Fruit fly (Drosophila melanogaster) whole organism, embryonic: ENCODE results near the gene Patr-1.

Experiments
- Adf1 ChIP-seq: fragments of 200-800 bp; sonication (Bioruptor generic); IDR thresholded peaks from 2 replicates; pipeline ENCODE4 v1.3.6; 2022; ENCODE audit warnings: missing biosample characterization, missing genetic modification characterization
- Atf6 ChIP-seq: fragments of 200-800 bp; sonication (Bioruptor generic); IDR thresholded peaks from 2 replicates; pipeline ENCODE4 v1.3.6; 2022; ENCODE audit warnings: missing biosample characterization, missing genetic modification characterization
- CG10267 ChIP-seq: fragments of 200-800 bp; sonication (Bioruptor generic); optimal IDR thresholded peaks from 2 replicates; lab custom pipeline; 2018; ENCODE audit warnings: missing biosample characterization, mild to moderate bottlenecking, missing genetic modification characterization, moderate library complexity
- CG10543 ChIP-seq: fragments of 200-800 bp; sonication (Bioruptor generic); optimal IDR thresholded peaks from 3 replicates; lab custom pipeline; 2017; ENCODE audit warnings: missing biosample characterization, mild to moderate bottlenecking, missing genetic modification characterization, moderate library complexity
- CG12769 ChIP-seq: fragments of 200-800 bp; sonication (Bioruptor generic); optimal IDR thresholded peaks from 2 replicates; lab custom pipeline; 2019; ENCODE audit warnings: missing biosample characterization, mild to moderate bottlenecking, missing genetic modification characterization, moderate library complexity
- CG15601 ChIP-seq: fragments of 200-800 bp; sonication (Bioruptor generic); optimal IDR thresholded peaks from 3 replicates; lab custom pipeline; 2019; ENCODE audit warnings: missing biosample characterization, mild to moderate bottlenecking, missing genetic modification characterization, moderate library complexity
- CG30431 ChIP-seq: fragments of 200-800 bp; sonication (Bioruptor generic); optimal IDR thresholded peaks from 2 replicates; lab custom pipeline; 2017; ENCODE audit warnings: missing biosample characterization, missing genetic modification characterization
- CG31365 ChIP-seq: fragments of 200-800 bp; sonication (Bioruptor generic); optimal IDR thresholded peaks from 2 replicates; lab custom pipeline; 2018; ENCODE audit warnings: missing biosample characterization, mild to moderate bottlenecking, missing genetic modification characterization
- CG4820 ChIP-seq: fragments of 200-800 bp; sonication (Bioruptor generic); optimal IDR thresholded peaks from 3 replicates; lab custom pipeline; 2016; ENCODE audit warnings: missing biosample characterization, missing genetic modification characterization
- CG6175 ChIP-seq: fragments of 200-800 bp; sonication (Bioruptor generic); IDR thresholded peaks from 3 replicates; pipeline ENCODE4 v1.3.6; 2022; ENCODE audit warnings: missing biosample characterization, missing genetic modification characterization
- CG8290 ChIP-seq, 3 experiments: fragments of 200-800 bp; sonication (Bioruptor generic); optimal IDR thresholded peaks; 2 replicates each; lab custom pipeline; 2016 to 2019; ENCODE audit warnings: missing biosample characterization in 3 of 3, missing genetic modification characterization in 3 of 3, mild to moderate bottlenecking in 2 of 3, moderate library complexity in 1 of 3
- CG8924 ChIP-seq: fragments of 200-800 bp; optimal IDR thresholded peaks from 3 replicates; lab custom pipeline; 2019; ENCODE audit warnings: missing biosample characterization, mild to moderate bottlenecking, missing genetic modification characterization, moderate library complexity
- CG9215 ChIP-seq: fragments of 200-800 bp; sonication (Bioruptor generic); IDR thresholded peaks from 2 replicates; pipeline ENCODE4 v1.3.6; 2022; ENCODE audit warnings: missing biosample characterization, missing genetic modification characterization
- Hey ChIP-seq: fragments of 200-800 bp; sonication (Bioruptor generic); optimal IDR thresholded peaks from 3 replicates; lab custom pipeline; 2018; ENCODE audit warnings: missing biosample characterization, mild to moderate bottlenecking, missing genetic modification characterization
- Med ChIP-seq: fragments of 200-800 bp; sonication (Bioruptor generic); peaks from one replicate; lab custom pipeline; 2016; ENCODE audit warnings: missing biosample characterization, missing genetic modification characterization, mild to moderate bottlenecking, inconsistent platforms, moderate library complexity
- Trl ChIP-seq, 3 experiments: fragments of >200 bp in 2 of 3; fragments of 200-800 bp in 1 of 3; sonication (Bioruptor generic) in 1 of 3; optimal IDR thresholded peaks; 2 replicates in 1 of 3; 3 replicates in 2 of 3; lab custom pipeline; 2016 to 2017; ENCODE audit warnings: missing biosample characterization in 1 of 3, missing genetic modification characterization in 1 of 3
- amos ChIP-seq: fragments of 200-800 bp; sonication (Bioruptor generic); IDR thresholded peaks from 2 replicates; pipeline ENCODE4 v1.3.6; 2022; ENCODE audit warnings: missing biosample characterization, missing genetic modification characterization; ENCODE audit not compliant: partially characterized antibody
- bbx ChIP-seq: fragments of 200-800 bp; sonication (Bioruptor generic); IDR thresholded peaks from 2 replicates; pipeline ENCODE4 v1.3.6; 2022; ENCODE audit warnings: missing biosample characterization, missing genetic modification characterization; ENCODE audit not compliant: partially characterized antibody
- cas ChIP-seq: fragments of 200-800 bp; sonication (Bioruptor generic); IDR thresholded peaks from 2 replicates; pipeline ENCODE4 v1.3.6; 2022; ENCODE audit warnings: missing biosample characterization, missing genetic modification characterization
- cato ChIP-seq: fragments of 200-800 bp; sonication (Bioruptor generic); optimal IDR thresholded peaks from 2 replicates; lab custom pipeline; 2016; ENCODE audit warnings: missing biosample characterization, missing genetic modification characterization, borderline replicate concordance
- cg ChIP-seq: fragments of 200-800 bp; sonication (Bioruptor generic); optimal IDR thresholded peaks from 3 replicates; lab custom pipeline; 2019; ENCODE audit warnings: missing biosample characterization, mild to moderate bottlenecking, missing genetic modification characterization, moderate library complexity
- chif ChIP-seq, 2 experiments: fragments of 200-800 bp; sonication (Bioruptor generic); optimal IDR thresholded peaks; 3 replicates each; lab custom pipeline; 2016; ENCODE audit warnings: missing biosample characterization in 2 of 2, missing genetic modification characterization in 2 of 2
- chinmo ChIP-seq: fragments of 200-800 bp; sonication (Bioruptor generic); IDR thresholded peaks from 4 replicates; pipeline ENCODE4 v1.3.6; 2022; ENCODE audit warnings: missing biosample characterization, missing genetic modification characterization; ENCODE audit not compliant: partially characterized antibody
- chm ChIP-seq: fragments of 200-800 bp; sonication (Bioruptor generic); IDR thresholded peaks from 2 replicates; pipeline ENCODE4 v1.3.6; 2022; ENCODE audit warnings: missing biosample characterization, missing genetic modification characterization
- crol ChIP-seq: fragments of 200-800 bp; sonication (Bioruptor generic); IDR thresholded peaks from 2 replicates; pipeline ENCODE4 v1.3.6; 2022; ENCODE audit warnings: missing biosample characterization, missing genetic modification characterization
- cwo ChIP-seq: fragments of 200-800 bp; sonication (Bioruptor generic); optimal IDR thresholded peaks from 3 replicates; lab custom pipeline; 2017; ENCODE audit warnings: missing biosample characterization, missing genetic modification characterization, mild to moderate bottlenecking, moderate library complexity, missing genetic modification reagents
- dmrt99B ChIP-seq: fragments of 200-800 bp; sonication (Bioruptor generic); optimal IDR thresholded peaks from 2 replicates; lab custom pipeline; 2018; ENCODE audit warnings: missing biosample characterization, mild to moderate bottlenecking, missing genetic modification characterization, moderate library complexity
- eve ChIP-seq, 2 experiments: fragments of >200 bp; optimal IDR thresholded peaks; 2 replicates each; lab custom pipeline; 2017; ENCODE audit warnings: missing biosample characterization in 2 of 2, missing genetic modification characterization in 2 of 2
- ewg ChIP-seq: fragments of 200-800 bp; sonication (Bioruptor generic); optimal IDR thresholded peaks from 3 replicates; lab custom pipeline; 2017; ENCODE audit warnings: mild to moderate bottlenecking, missing biosample characterization, missing genetic modification reagents, missing genetic modification characterization
- exex ChIP-seq: fragments of 200-800 bp; sonication (Bioruptor generic); optimal IDR thresholded peaks from 4 replicates; lab custom pipeline; 2018; ENCODE audit warnings: missing biosample characterization, mild to moderate bottlenecking, missing genetic modification characterization, moderate library complexity
- ftz-f1 ChIP-seq: fragments of 200-800 bp; sonication (Bioruptor generic); optimal IDR thresholded peaks from 2 replicates; lab custom pipeline; 2016; ENCODE audit warnings: missing biosample characterization, missing genetic modification characterization
- gt ChIP-seq: fragments of 200-800 bp; sonication (Bioruptor generic); IDR thresholded peaks from 2 replicates; pipeline ENCODE4 v1.3.6; 2022; ENCODE audit warnings: missing biosample characterization, missing genetic modification characterization
- ham ChIP-seq: fragments of 200-800 bp; sonication (Bioruptor generic); IDR thresholded peaks from 2 replicates; pipeline ENCODE4 v1.3.6; 2022; ENCODE audit warnings: missing biosample characterization, missing genetic modification characterization
- lov ChIP-seq, 2 experiments: fragments of 200-800 bp in 1 of 2; fragments of >200 bp in 1 of 2; sonication (Bioruptor generic) in 1 of 2; IDR thresholded peaks in 1 of 2; optimal IDR thresholded peaks in 1 of 2; 2 replicates in 1 of 2; 3 replicates in 1 of 2; pipeline versions ENCODE4 v1.3.6 to Lab custom; 2017 to 2022; ENCODE audit warnings: missing biosample characterization in 1 of 2, missing genetic modification characterization in 1 of 2
- mirr ChIP-seq: fragments of 200-800 bp; sonication (Bioruptor generic); optimal IDR thresholded peaks from 3 replicates; lab custom pipeline; 2018; ENCODE audit warnings: missing biosample characterization, mild to moderate bottlenecking, missing genetic modification characterization
- otp ChIP-seq: fragments of 200-800 bp; sonication (Bioruptor generic); IDR thresholded peaks from 3 replicates; pipeline ENCODE4, ENCODE4 v1.3.6; 2022; ENCODE audit warnings: missing biosample characterization, missing genetic modification characterization
- pzg ChIP-seq: fragments of 200-800 bp; sonication (Bioruptor generic); optimal IDR thresholded peaks from 3 replicates; lab custom pipeline; 2018; ENCODE audit warnings: missing biosample characterization, mild to moderate bottlenecking, missing genetic modification characterization, moderate library complexity
- ro ChIP-seq: fragments of 200-800 bp; sonication (Bioruptor generic); IDR thresholded peaks from 2 replicates; pipeline ENCODE4 v1.3.6; 2022; ENCODE audit warnings: missing biosample characterization, missing genetic modification characterization
- so ChIP-seq: fragments of 200-800 bp; sonication (Bioruptor generic); IDR thresholded peaks from 3 replicates; pipeline ENCODE4 v1.3.6; 2022; ENCODE audit warnings: missing biosample characterization, missing genetic modification characterization
- sob ChIP-seq: fragments of 200-800 bp; sonication (Bioruptor generic); IDR thresholded peaks from 2 replicates; pipeline ENCODE4 v1.3.6; 2022; ENCODE audit warnings: missing biosample characterization, missing genetic modification characterization
- sr ChIP-seq: fragments of 200-800 bp; sonication (Bioruptor generic); IDR thresholded peaks from 3 replicates; pipeline ENCODE4 v1.3.6; 2022; ENCODE audit warnings: missing biosample characterization, missing genetic modification characterization
- sug ChIP-seq: fragments of 200-800 bp; optimal IDR thresholded peaks from 2 replicates; lab custom pipeline; 2019; ENCODE audit warnings: missing biosample characterization, mild to moderate bottlenecking, missing genetic modification characterization, moderate library complexity
- trh ChIP-seq: fragments of 200-800 bp; sonication (Bioruptor generic); optimal IDR thresholded peaks from 2 replicates; lab custom pipeline; 2016; ENCODE audit warnings: missing biosample characterization, missing genetic modification characterization
- vvl ChIP-seq: fragments of 200-800 bp; sonication (Bioruptor generic); IDR thresholded peaks from 2 replicates; pipeline ENCODE4 v1.3.6; 2022; ENCODE audit warnings: missing biosample characterization, missing genetic modification characterization
- wek ChIP-seq: fragments of 200-800 bp; sonication (Bioruptor generic); optimal IDR thresholded peaks from 3 replicates; lab custom pipeline; 2018; ENCODE audit warnings: missing biosample characterization, mild to moderate bottlenecking, missing genetic modification characterization, moderate library complexity

The Patr-1 gene

DNA sequence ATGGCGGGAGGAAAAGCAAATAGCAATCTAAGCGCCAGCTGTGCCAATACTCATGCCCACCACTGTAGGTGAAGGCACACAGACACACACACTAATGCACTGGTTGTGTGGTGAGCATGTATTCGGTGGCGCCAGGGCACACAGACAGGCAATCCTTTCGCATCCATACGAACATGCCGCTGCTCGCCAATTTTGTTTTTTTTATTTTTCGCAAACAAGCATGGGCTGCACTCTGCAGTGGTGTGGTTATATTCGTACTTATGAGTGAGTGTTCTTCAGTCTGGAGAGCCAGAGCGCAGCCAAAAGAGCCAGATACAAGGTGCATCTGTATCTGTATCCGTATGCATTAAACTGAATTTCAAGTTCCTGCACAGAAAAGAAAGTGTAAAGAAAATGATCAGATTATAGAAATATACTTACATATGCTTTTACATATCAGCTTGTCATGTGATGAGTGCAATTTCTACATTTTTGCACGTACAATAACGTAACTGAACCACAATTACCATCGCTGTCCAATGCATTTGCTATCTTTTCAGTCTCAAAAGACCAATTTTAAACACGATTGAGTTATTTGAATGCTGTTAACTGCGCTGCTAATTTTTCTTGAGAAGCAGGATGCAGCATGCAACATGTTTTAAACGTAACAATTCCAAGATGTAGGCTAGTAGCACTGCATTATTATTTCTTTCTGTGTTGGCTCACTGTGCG is 15.9 kb downstream of the Patr-1 start (continued):
- no peak for TF ChIP-seq sob (GFP tag; lab: Robert Waterston, UW)
- TF ChIP-seq, all 482 proteins: peak for 79

DNA sequence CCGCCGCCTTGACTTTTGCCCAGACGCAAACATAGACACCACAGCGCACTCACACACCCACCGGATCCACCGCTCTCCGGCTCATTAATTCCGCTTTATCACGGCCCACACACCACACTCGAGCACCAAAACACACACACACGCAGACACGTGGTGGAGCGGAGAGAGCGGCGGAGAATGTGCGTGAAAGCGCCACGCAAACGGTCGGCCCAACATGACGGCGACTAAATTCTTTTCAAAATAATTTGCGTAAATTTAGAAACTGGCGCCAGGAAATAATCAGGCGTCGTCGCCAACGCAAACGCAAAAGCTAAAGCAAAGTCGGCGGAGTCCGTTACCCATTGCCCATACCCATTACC is 16.4 kb downstream of the Patr-1 start:
- TF ChIP-seq amos (GFP tag; lab: Robert Waterston, UW) (peak; percentile 20; the same call in 1 of the 2 replicates), sug (tag; lab: Kevin White, UChicago) (peak; percentile 59), sr (GFP tag; lab: Robert Waterston, UW) (peak; percentile 93), otp (GFP tag; lab: Robert Waterston, UW) (0 out of 3 replicates have a peak, but pooled peaks have one; percentile 25), cato (GFP tag; lab: Kevin White, UChicago) (no peak), ro (no peak), bbx (no peak), mirr (peak; percentile 14), Adf1 (GFP tag; lab: Robert Waterston, UW) (peak; percentile 59), chif (GFP tag; optimal IDR thresholded peaks at IDR 0.05; lab: Kevin White, UChicago) (no peak), chm (0 out of 2 replicates have a peak, but pooled peaks have one; percentile 17), CG10543 (peak; percentile 37), CG9215 (GFP tag; lab: Robert Waterston, UW) (no peak), CG8924 (tag; lab: Kevin White, UChicago) (no peak), ftz-f1 (GFP tag; lab: Kevin White, UChicago) (peak; percentile 53), cas (GFP tag; lab: Robert Waterston, UW) (no peak), CG10267 (tag; lab: Kevin White, UChicago) (no peak), exex (tag; lab: Kevin White, UChicago) (peak; percentile 57), Med (GFP tag; lab: Kevin White, UChicago) (peak; percentile 90), ewg (no peak), lov (optimal IDR thresholded peaks at IDR 0.05; lab: Kevin White, UChicago) (no peak), lov (GFP tag; IDR thresholded peaks at IDR 0.05; lab: Robert Waterston, UW) (0 out of 3 replicates have a peak, but pooled peaks have one; percentile 5), CG31365 (tag; lab: Kevin White, UChicago) (no peak), so (GFP tag; lab: Robert Waterston, UW) (peak; percentile 40; the same call in 1 of the 3 replicates), CG30431 (GFP tag; lab: Kevin White, UChicago) (no peak), CG15601 (tag; lab: Kevin White, UChicago) (no peak), ham (GFP tag; lab: Robert Waterston, UW) (no peak), eve (GFP tag; optimal IDR thresholded peaks at IDR 0.05; lab: Kevin White, UChicago) (no peak), pzg (GFP tag; lab: Kevin White, UChicago) (no peak), wek (no peak), crol (GFP tag; lab: Robert Waterston, UW) (peak; percentile 63), CG6175 (0 out of 3 replicates have a peak, but pooled peaks have one; percentile 32), CG4820 (GFP tag; lab: Kevin White, UChicago) (no peak), vvl (GFP tag; lab: Robert Waterston, UW) (peak; percentile 20; the same call in 1 of the 2 replicates), chinmo (peak; percentile 65; the same call in 1 of the 4 replicates), trh (no peak), cg (GFP tag; lab: Kevin White, UChicago) (peak; percentile 88), gt (no peak), dmrt99B (no peak), Atf6 (peak; percentile 47; the same call in 1 of the 2 replicates), CG8290 (GFP tag; optimal IDR thresholded peaks at IDR 0.05; lab: Kevin White, UChicago) (no peak), CG8290 (tag; optimal IDR thresholded peaks at IDR 0.05; lab: Kevin White, UChicago) (peak in 1 of 2 experiments; percentile 53), cwo (GFP tag; lab: Kevin White, UChicago) (peak; percentile 6), CG12769 (tag; lab: Kevin White, UChicago) (peak; percentile 49), Hey (peak; percentile 13), Trl (optimal IDR thresholded peaks at IDR 0.05; lab: Kevin White, UChicago) (peak; percentile 30 to 57), Trl (GFP tag; optimal IDR thresholded peaks at IDR 0.05; lab: Kevin White, UChicago) (no peak)
